Fruit fly (Drosophila melanogaster) whole organism, embryonic: Measurements from ENCODE around the gene CG32267.
A peak's percentile ranks its signal among the peaks of the same experiment; 100 is the strongest.

Experiments
- Adf1 ChIP-seq: fragments of 200-800 bp; sonication (Bioruptor generic); IDR thresholded peaks from 2 replicates; pipeline ENCODE4 v1.3.6; 2022; ENCODE audit warnings: missing biosample characterization, missing genetic modification characterization
- Awh ChIP-seq: fragments of 200-800 bp; sonication (Bioruptor generic); IDR thresholded peaks from 2 replicates; pipeline ENCODE4, ENCODE4 v1.3.6; 2022; ENCODE audit warnings: missing biosample characterization, missing genetic modification characterization
- CG10267 ChIP-seq: fragments of 200-800 bp; sonication (Bioruptor generic); optimal IDR thresholded peaks from 2 replicates; lab custom pipeline; 2018; ENCODE audit warnings: missing biosample characterization, mild to moderate bottlenecking, missing genetic modification characterization, moderate library complexity
- CG10543 ChIP-seq: fragments of 200-800 bp; sonication (Bioruptor generic); optimal IDR thresholded peaks from 3 replicates; lab custom pipeline; 2017; ENCODE audit warnings: missing biosample characterization, mild to moderate bottlenecking, missing genetic modification characterization, moderate library complexity
- CG10565 ChIP-seq: fragments of 200-800 bp; sonication (Bioruptor generic); optimal IDR thresholded peaks from 3 replicates; lab custom pipeline; 2016; ENCODE audit warnings: missing biosample characterization, mild to moderate bottlenecking, missing genetic modification characterization
- CG11247 ChIP-seq: fragments of 200-800 bp; sonication (Bioruptor generic); IDR thresholded peaks from 2 replicates; pipeline ENCODE4 v1.3.6; 2022; ENCODE audit warnings: missing biosample characterization, missing genetic modification characterization
- CG12071 ChIP-seq: fragments of 200-800 bp; sonication (Bioruptor generic); optimal IDR thresholded peaks from 3 replicates; lab custom pipeline; 2018; ENCODE audit warnings: missing biosample characterization, mild to moderate bottlenecking, missing genetic modification characterization
- CG12104 ChIP-seq: fragments of 200-800 bp; sonication (Bioruptor generic); optimal IDR thresholded peaks from 3 replicates; lab custom pipeline; 2016; ENCODE audit warnings: missing biosample characterization, missing genetic modification characterization
- CG12744 ChIP-seq: fragments of 200-800 bp; sonication (Bioruptor generic); optimal IDR thresholded peaks from 2 replicates; lab custom pipeline; 2016; ENCODE audit warnings: missing biosample characterization, missing genetic modification characterization
- CG1603 ChIP-seq: fragments of 200-800 bp; sonication (Bioruptor generic); optimal IDR thresholded peaks from 2 replicates; lab custom pipeline; 2019; ENCODE audit warnings: missing biosample characterization, mild to moderate bottlenecking, missing genetic modification characterization, moderate library complexity
- CG16779 ChIP-seq: fragments of 200-800 bp; sonication (Bioruptor generic); IDR thresholded peaks from 2 replicates; pipeline ENCODE4 v1.3.6; 2022; ENCODE audit warnings: missing biosample characterization, missing genetic modification characterization
- CG17328 ChIP-seq: fragments of 200-800 bp; sonication (Bioruptor generic); IDR thresholded peaks from 2 replicates; pipeline ENCODE4 v1.3.6; 2022; ENCODE audit warnings: missing biosample characterization, missing genetic modification characterization
- CG17361 ChIP-seq: fragments of 200-800 bp; sonication (Bioruptor generic); IDR thresholded peaks from 3 replicates; pipeline ENCODE4 v1.3.6; 2022; ENCODE audit warnings: missing biosample characterization, missing genetic modification characterization
- CG17829 ChIP-seq: fragments of 200-800 bp; optimal IDR thresholded peaks from 2 replicates; lab custom pipeline; 2019; ENCODE audit warnings: missing biosample characterization, mild to moderate bottlenecking, missing genetic modification characterization, moderate library complexity
- CG2875 ChIP-seq: fragments of 200-800 bp; sonication (Bioruptor generic); optimal IDR thresholded peaks from 2 replicates; lab custom pipeline; 2017; ENCODE audit warnings: missing biosample characterization, mild to moderate bottlenecking, missing genetic modification characterization, missing genetic modification reagents
- CG4360 ChIP-seq: fragments of 200-800 bp; sonication (Bioruptor generic); IDR thresholded peaks from 2 replicates; pipeline ENCODE4 v1.3.6; 2022; ENCODE audit warnings: missing biosample characterization, missing genetic modification characterization
- CG43689 ChIP-seq: fragments of 200-800 bp; sonication (Bioruptor generic); IDR thresholded peaks from 2 replicates; pipeline ENCODE4 v1.3.6; 2022; ENCODE audit warnings: missing biosample characterization, missing genetic modification characterization
- CG4424 ChIP-seq: fragments of 200-800 bp; sonication (Bioruptor generic); optimal IDR thresholded peaks from 3 replicates; lab custom pipeline; 2016; ENCODE audit warnings: missing biosample characterization, missing genetic modification characterization
- CG4820 ChIP-seq: fragments of 200-800 bp; sonication (Bioruptor generic); optimal IDR thresholded peaks from 3 replicates; lab custom pipeline; 2016; ENCODE audit warnings: missing biosample characterization, missing genetic modification characterization
- CG6175 ChIP-seq: fragments of 200-800 bp; sonication (Bioruptor generic); IDR thresholded peaks from 3 replicates; pipeline ENCODE4 v1.3.6; 2022; ENCODE audit warnings: missing biosample characterization, missing genetic modification characterization
- CG6272 ChIP-seq: fragments of 200-800 bp; sonication (Bioruptor generic); IDR thresholded peaks from 2 replicates; pipeline ENCODE4 v1.3.6; 2022; ENCODE audit warnings: missing biosample characterization, missing genetic modification characterization
- CG6689 ChIP-seq: fragments of 200-800 bp; sonication (Bioruptor generic); IDR thresholded peaks from 2 replicates; pipeline ENCODE4 v1.3.6; 2022; ENCODE audit warnings: missing biosample characterization, missing genetic modification characterization
- CG7839 ChIP-seq: fragments of 200-800 bp; sonication (Bioruptor generic); optimal IDR thresholded peaks from 3 replicates; lab custom pipeline; 2018; ENCODE audit warnings: missing biosample characterization, mild to moderate bottlenecking, missing genetic modification characterization, moderate library complexity
- CG8388 ChIP-seq: fragments of 200-800 bp; sonication (Bioruptor generic); optimal IDR thresholded peaks from 2 replicates; lab custom pipeline; 2019; ENCODE audit warnings: missing biosample characterization, mild to moderate bottlenecking, missing genetic modification characterization, moderate library complexity
- CG9932 ChIP-seq: fragments of 200-800 bp; sonication (Bioruptor generic); IDR thresholded peaks from 2 replicates; pipeline ENCODE4 v1.3.6; 2022; ENCODE audit warnings: missing biosample characterization, missing genetic modification characterization
- Dek ChIP-seq: fragments of 200-800 bp; sonication (Bioruptor generic); optimal IDR thresholded peaks from 3 replicates; lab custom pipeline; 2019; ENCODE audit warnings: missing biosample characterization, mild to moderate bottlenecking, missing genetic modification characterization, moderate library complexity
- Ets65A ChIP-seq: fragments of 200-800 bp; sonication (Bioruptor generic); peaks from one replicate; lab custom pipeline; 2016; ENCODE audit warnings: missing biosample characterization, missing genetic modification characterization
- Hey ChIP-seq: fragments of 200-800 bp; sonication (Bioruptor generic); optimal IDR thresholded peaks from 3 replicates; lab custom pipeline; 2018; ENCODE audit warnings: missing biosample characterization, mild to moderate bottlenecking, missing genetic modification characterization
- Lim3 ChIP-seq: fragments of 200-800 bp; sonication (Bioruptor generic); IDR thresholded peaks from 2 replicates; pipeline ENCODE4 v1.3.6; 2022; ENCODE audit warnings: missing biosample characterization, missing genetic modification characterization
- Mad ChIP-seq: fragments of 200-800 bp; sonication (Bioruptor generic); optimal IDR thresholded peaks from 2 replicates; lab custom pipeline; 2016; ENCODE audit warnings: missing biosample characterization, missing genetic modification characterization
- NC2α ChIP-seq: fragments of 200-800 bp; sonication (Bioruptor generic); optimal IDR thresholded peaks from 2 replicates; lab custom pipeline; 2016; ENCODE audit warnings: missing biosample characterization, missing genetic modification characterization
- abd-A ChIP-seq: fragments of 200-800 bp; sonication (Bioruptor generic); optimal IDR thresholded peaks from 3 replicates; lab custom pipeline; 2019; ENCODE audit warnings: missing biosample characterization, mild to moderate bottlenecking, missing genetic modification characterization, moderate library complexity
- al ChIP-seq: fragments of 200-800 bp; sonication (Bioruptor generic); IDR thresholded peaks from 2 replicates; pipeline ENCODE4 v1.3.6; 2022; ENCODE audit warnings: missing biosample characterization, missing genetic modification characterization
- ara ChIP-seq: fragments of 200-800 bp; sonication (Bioruptor generic); IDR thresholded peaks from 2 replicates; pipeline ENCODE4 v1.3.6; 2022; ENCODE audit warnings: missing biosample characterization, missing genetic modification characterization
- gem ChIP-seq: fragments of 200-800 bp; sonication (Bioruptor generic); optimal IDR thresholded peaks from 2 replicates; lab custom pipeline; 2019; ENCODE audit warnings: missing biosample characterization, mild to moderate bottlenecking, missing genetic modification characterization, moderate library complexity
- jigr1 ChIP-seq: fragments of 200-800 bp; sonication (Bioruptor generic); IDR thresholded peaks from 3 replicates; pipeline ENCODE4 v1.3.6; 2022; ENCODE audit warnings: missing biosample characterization, missing genetic modification characterization
- lilli ChIP-seq: fragments of 200-800 bp; sonication (Bioruptor generic); optimal IDR thresholded peaks from 3 replicates; lab custom pipeline; 2016; ENCODE audit warnings: missing biosample characterization, missing genetic modification characterization
- lov ChIP-seq, 2 experiments: fragments of 200-800 bp in 1 of 2; fragments of >200 bp in 1 of 2; sonication (Bioruptor generic) in 1 of 2; IDR thresholded peaks in 1 of 2; optimal IDR thresholded peaks in 1 of 2; 2 replicates in 1 of 2; 3 replicates in 1 of 2; pipeline versions ENCODE4 v1.3.6 to Lab custom; 2017 to 2022; ENCODE audit warnings: missing biosample characterization in 1 of 2, missing genetic modification characterization in 1 of 2
- nom ChIP-seq: fragments of 200-800 bp; sonication (Bioruptor generic); optimal IDR thresholded peaks from 2 replicates; lab custom pipeline; 2017; ENCODE audit warnings: missing biosample characterization, missing genetic modification characterization, mild to moderate bottlenecking, moderate library complexity, missing genetic modification reagents
- onecut ChIP-seq: fragments of 200-800 bp; sonication (Bioruptor generic); IDR thresholded peaks from 2 replicates; pipeline ENCODE4 v1.3.6; 2022; ENCODE audit warnings: missing biosample characterization, missing genetic modification characterization
- org-1 ChIP-seq: fragments of 200-800 bp; sonication (Bioruptor generic); optimal IDR thresholded peaks from 2 replicates; lab custom pipeline; 2017; ENCODE audit warnings: missing biosample characterization, missing genetic modification characterization
- p53 ChIP-seq: fragments of 200-800 bp; sonication (Bioruptor generic); optimal IDR thresholded peaks from 2 replicates; lab custom pipeline; 2016; ENCODE audit warnings: missing biosample characterization, missing genetic modification characterization
- pan ChIP-seq, 4 experiments: fragments of >200 bp in 3 of 4; fragments of 200-800 bp in 1 of 4; sonication (Bioruptor generic) in 1 of 4; optimal IDR thresholded peaks in 3 of 4; IDR thresholded peaks in 1 of 4; 2 replicates each; pipeline versions ENCODE4 v1.3.6 to Lab custom; 2017 to 2022; ENCODE audit warnings: missing biosample characterization in 2 of 4, missing genetic modification characterization in 2 of 4, mixed read lengths in 1 of 4
- shn ChIP-seq: fragments of 200-800 bp; sonication (Bioruptor generic); optimal IDR thresholded peaks from 3 replicates; lab custom pipeline; 2016; ENCODE audit warnings: missing biosample characterization, missing genetic modification characterization
- sisA ChIP-seq: fragments of 200-800 bp; sonication (Bioruptor generic); IDR thresholded peaks from 2 replicates; pipeline ENCODE4 v1.3.6; 2022; ENCODE audit warnings: missing biosample characterization, missing genetic modification characterization
- sr ChIP-seq: fragments of 200-800 bp; sonication (Bioruptor generic); IDR thresholded peaks from 3 replicates; pipeline ENCODE4 v1.3.6; 2022; ENCODE audit warnings: missing biosample characterization, missing genetic modification characterization
- tap ChIP-seq: fragments of 200-800 bp; optimal IDR thresholded peaks from 3 replicates; lab custom pipeline; 2019; ENCODE audit warnings: missing biosample characterization, mild to moderate bottlenecking, missing genetic modification characterization, moderate library complexity
- tio ChIP-seq: fragments of 200-800 bp; sonication (Bioruptor generic); optimal IDR thresholded peaks from 2 replicates; lab custom pipeline; 2017; ENCODE audit warnings: missing biosample characterization, missing genetic modification characterization, inconsistent platforms
- ttk ChIP-seq: fragments of 200-800 bp; sonication (Bioruptor generic); IDR thresholded peaks from 2 replicates; pipeline ENCODE4 v2.1.2; 2022; ENCODE audit warnings: missing biosample characterization, missing genetic modification characterization
- tup ChIP-seq: fragments of 200-800 bp; sonication (Bioruptor generic); optimal IDR thresholded peaks from 2 replicates; lab custom pipeline; 2016; ENCODE audit warnings: missing biosample characterization, mild to moderate bottlenecking, missing genetic modification characterization, moderate library complexity

CG32267 gene

DNA sequence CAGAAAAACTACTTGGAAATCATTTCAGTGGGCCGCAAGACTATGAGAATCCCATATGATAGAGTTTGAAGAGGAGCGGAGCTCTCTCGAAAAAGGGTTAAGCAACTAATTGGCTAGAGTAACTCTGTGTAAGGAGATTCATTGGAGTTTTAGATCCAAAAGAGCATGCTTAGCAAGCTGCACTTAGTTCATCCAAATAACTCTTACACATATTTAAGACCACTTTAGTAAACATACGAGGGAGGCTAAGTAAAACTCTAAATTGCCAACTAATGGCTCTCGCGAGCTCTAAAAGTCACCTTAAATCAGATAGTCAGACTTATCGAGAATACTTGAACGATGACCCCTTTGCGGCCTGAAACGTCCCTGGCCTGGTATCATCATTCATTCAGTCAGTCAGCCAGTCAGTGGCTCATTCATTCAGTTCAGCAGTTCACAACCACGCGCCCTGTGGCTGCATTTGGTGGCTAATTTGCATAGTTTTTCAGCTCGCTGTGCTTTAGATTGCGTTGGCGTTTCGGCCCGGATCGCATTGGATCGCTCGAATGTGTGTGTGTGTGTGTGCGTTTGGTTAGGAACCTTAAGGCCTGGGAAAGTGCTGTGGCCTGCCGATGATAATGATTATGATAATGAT lies 16.9 kb downstream of the CG32267 start (continued):
- no peak for TF ChIP-seq pan (optimal IDR thresholded peaks at IDR 0.05; lab: Kevin White, UChicago)
- peak in 1 of 2 experiments; percentile 71 for TF ChIP-seq pan (GFP tag; optimal IDR thresholded peaks at IDR 0.05 in 1 of 2, IDR thresholded peaks at IDR 0.05 in 1 of 2)
- TF ChIP-seq CG17361 (GFP tag; lab: Robert Waterston, UW), result peak; percentile 54; the same call in 1 of the 3 replicates
- TF ChIP-seq tio (GFP tag; lab: Kevin White, UChicago), result peak; percentile 4
- TF ChIP-seq CG8388 (GFP tag; lab: Kevin White, UChicago), result no peak
- TF ChIP-seq CG7839 (tag; lab: Kevin White, UChicago), result peak; percentile 46
- TF ChIP-seq CG17829, result no peak
- TF ChIP-seq CG43689 (GFP tag; lab: Robert Waterston, UW), result no peak
- 0 out of 2 replicates have a peak, but pooled peaks have one; percentile 10 for TF ChIP-seq CG6272 (GFP tag; lab: Robert Waterston, UW)
- TF ChIP-seq sisA (GFP tag; lab: Robert Waterston, UW), result peak; percentile 76
- TF ChIP-seq CG10267 (tag; lab: Kevin White, UChicago), result no peak
- TF ChIP-seq CG9932 (GFP tag; lab: Robert Waterston, UW), result no peak
- 0 out of 2 replicates have a peak, but pooled peaks have one; percentile 26 for TF ChIP-seq al (GFP tag; lab: Robert Waterston, UW)
- peak; percentile 87 for TF ChIP-seq sr (GFP tag; lab: Robert Waterston, UW)
- TF ChIP-seq CG12071 (GFP tag; lab: Kevin White, UChicago), result no peak
- TF ChIP-seq CG6175 (GFP tag; lab: Robert Waterston, UW), result no peak
- no peak for TF ChIP-seq CG4424 (GFP tag; lab: Kevin White, UChicago)
- TF ChIP-seq lilli (GFP tag; lab: Kevin White, UChicago), result no peak
- no peak for TF ChIP-seq lov (optimal IDR thresholded peaks at IDR 0.05; lab: Kevin White, UChicago)
- TF ChIP-seq lov (GFP tag; IDR thresholded peaks at IDR 0.05; lab: Robert Waterston, UW), result no peak
- TF ChIP-seq CG1603 (tag; lab: Kevin White, UChicago), result peak; percentile 28
- TF ChIP-seq shn (GFP tag; lab: Kevin White, UChicago), result no peak
- TF ChIP-seq Hey (tag; lab: Kevin White, UChicago), result no peak
- TF ChIP-seq tup (GFP tag; lab: Kevin White, UChicago), result no peak
- peak; percentile 60 for TF ChIP-seq CG6689 (GFP tag; lab: Robert Waterston, UW)
- peak; percentile 34 for TF ChIP-seq CG4820 (GFP tag; lab: Kevin White, UChicago)
- no peak for TF ChIP-seq CG10543 (GFP tag; lab: Kevin White, UChicago)
- peak; percentile 29; the same call in 1 of the 2 replicates for TF ChIP-seq Awh (GFP tag; lab: Robert Waterston, UW)
- TF ChIP-seq Adf1, result no peak
- peak; percentile 1 for TF ChIP-seq CG12104 (GFP tag; lab: Kevin White, UChicago)
- TF ChIP-seq CG16779 (GFP tag; lab: Robert Waterston, UW), result no peak
- TF ChIP-seq nom, result no peak
- peak; percentile 60 for TF ChIP-seq abd-A (tag; lab: Kevin White, UChicago)
- no peak for TF ChIP-seq CG10565 (GFP tag; lab: Kevin White, UChicago)
- no peak for TF ChIP-seq CG4360 (GFP tag; lab: Robert Waterston, UW)
- TF ChIP-seq p53 (GFP tag; lab: Kevin White, UChicago), result no peak
- TF ChIP-seq Lim3 (GFP tag; lab: Robert Waterston, UW), result no peak
- TF ChIP-seq NC2α (GFP tag; lab: Kevin White, UChicago), result no peak
- no peak for TF ChIP-seq Dek (tag; lab: Kevin White, UChicago)
- TF ChIP-seq Mad, result no peak
- 0 out of 2 replicates have a peak, but pooled peaks have one; percentile 25 for TF ChIP-seq ttk (GFP tag; lab: Robert Waterston, UW)
- TF ChIP-seq org-1 (GFP tag; lab: Kevin White, UChicago), result no peak
- no peak for TF ChIP-seq CG17328 (GFP tag; lab: Robert Waterston, UW)
- peak; percentile 35 for TF ChIP-seq gem (tag; lab: Kevin White, UChicago)
- TF ChIP-seq ara (GFP tag; lab: Robert Waterston, UW), result peak; percentile 15; the same call in 1 of the 2 replicates
- TF ChIP-seq CG2875 (GFP tag; lab: Kevin White, UChicago), result no peak
- no peak for TF ChIP-seq onecut (GFP tag; lab: Robert Waterston, UW)
- TF ChIP-seq CG12744, result no peak
- TF ChIP-seq tap (tag; lab: Kevin White, UChicago), result no peak
- 0 out of 3 replicates have a peak, but pooled peaks have one; percentile 25 for TF ChIP-seq jigr1 (GFP tag; lab: Robert Waterston, UW)
- no peak for TF ChIP-seq CG11247
- no peak for TF ChIP-seq Ets65A
